Fruit fly (Drosophila melanogaster) whole organism, wandering third instar larva: ENCODE data around the gene Dyro.

Experiments used
- CG9705 ChIP-seq: fragments of 200-800 bp; sonication (Bioruptor generic); optimal IDR thresholded peaks from 2 replicates; lab custom pipeline; 2018; ENCODE audit warnings: missing biosample characterization, mild to moderate bottlenecking, missing genetic modification characterization
- CrebA ChIP-seq: fragments of 200-800 bp; sonication (Bioruptor generic); optimal IDR thresholded peaks from 2 replicates; lab custom pipeline; 2016; ENCODE audit warnings: missing biosample characterization, mild to moderate bottlenecking, missing genetic modification characterization, borderline replicate concordance
- Hr78 ChIP-seq: fragments of >200 bp; optimal IDR thresholded peaks from 2 replicates; lab custom pipeline; 2017; ENCODE audit warnings: missing biosample characterization, missing genetic modification characterization
- Sp1 ChIP-seq: fragments of 200-800 bp; sonication (Bioruptor generic); optimal IDR thresholded peaks from 3 replicates; lab custom pipeline; 2019; ENCODE audit warnings: missing biosample characterization, mild to moderate bottlenecking, missing genetic modification characterization, moderate library complexity
- dl ChIP-seq, 2 experiments: fragments of 175-275, 200-275 bp in 1 of 2; fragments of 200-275 bp in 1 of 2; sonication (Bioruptor generic); optimal IDR thresholded peaks; lab custom pipeline; 2018; ENCODE audit warnings: mild to moderate bottlenecking in 2 of 2, missing biosample characterization in 2 of 2, missing genetic modification characterization in 2 of 2, moderate library complexity in 2 of 2; ENCODE audit not compliant: partially characterized antibody in 2 of 2, insufficient read depth in 1 of 2
- dmrt93B ChIP-seq: fragments of 200-800 bp; sonication (Bioruptor generic); optimal IDR thresholded peaks from 2 replicates; lab custom pipeline; 2018; ENCODE audit warnings: missing biosample characterization, mild to moderate bottlenecking, missing genetic modification characterization
- h ChIP-seq: fragments of 200-800 bp; sonication (Bioruptor generic); optimal IDR thresholded peaks from 3 replicates; lab custom pipeline; 2016; ENCODE audit warnings: missing biosample characterization, mild to moderate bottlenecking, missing genetic modification characterization
- jim ChIP-seq: fragments of 175-275, 200-325 bp; sonication (Bioruptor generic); optimal IDR thresholded peaks from 2 replicates; lab custom pipeline; 2016; ENCODE audit warnings: missing biosample characterization, mild to moderate bottlenecking, missing genetic modification characterization
- psq ChIP-seq: fragments of 200-800 bp; sonication (Bioruptor generic); optimal IDR thresholded peaks from 3 replicates; lab custom pipeline; 2017; ENCODE audit warnings: missing biosample characterization, mild to moderate bottlenecking, missing genetic modification characterization, moderate library complexity
- woc ChIP-seq: sonication (Bioruptor generic); optimal IDR thresholded peaks from 2 replicates; lab custom pipeline; 2016; ENCODE audit warnings: missing biosample characterization, mild to moderate bottlenecking, missing genetic modification characterization

DNA sequence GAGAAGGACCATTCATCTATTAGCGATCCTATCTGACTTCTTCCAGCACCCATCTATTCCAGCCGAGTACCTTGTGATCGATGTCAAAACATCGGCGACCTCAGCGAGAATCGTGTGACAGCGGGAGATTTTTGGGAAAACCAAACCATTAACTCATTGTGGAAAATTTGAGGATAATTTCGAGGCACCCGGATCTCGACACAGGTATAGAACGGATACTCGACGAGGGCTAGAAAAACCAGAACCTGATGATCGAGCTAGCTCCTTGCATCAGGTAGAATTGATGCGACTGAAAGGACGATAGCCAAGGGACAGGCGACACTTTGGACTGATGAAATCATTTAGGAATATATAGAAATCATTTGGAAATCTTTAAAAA, 52.4 kb downstream of the Dyro start:
- no peak for TF ChIP-seq h
- no peak for TF ChIP-seq dmrt93B
- no peak for TF ChIP-seq Hr78
- no peak for TF ChIP-seq Sp1 (GFP tag; lab: Kevin White, UChicago)
- no peak for TF ChIP-seq psq
- TF ChIP-seq jim (GFP tag; lab: Kevin White, UChicago): no peak
- TF ChIP-seq woc (GFP tag; lab: Kevin White, UChicago): no peak
- TF ChIP-seq CG9705 (GFP tag; lab: Kevin White, UChicago): no peak
- no peak for TF ChIP-seq CrebA (GFP tag; lab: Kevin White, UChicago)
- TF ChIP-seq dl (GFP tag; optimal IDR thresholded peaks at IDR 0.05; lab: Kevin White, UChicago; ENCODE audit: insufficient read depth in 1 of 2, partially characterized antibody in 2 of 2): no peak
